Worm (Caenorhabditis elegans) whole organism, L4 larva: ENCODE results near the gene R12G8.1.

ENCODE experiments used
- aly-2 ChIP-seq: sonication (generic microtip); optimal IDR thresholded peaks from 2 replicates; lab custom pipeline; 2018; ENCODE audit warnings: missing biosample characterization, missing genetic modification characterization
- ama-1 ChIP-seq: fragments of 150-350 bp; optimal IDR thresholded peaks from 2 replicates; lab custom pipeline; 2014; ENCODE audit warnings: inconsistent platforms, mixed read lengths
- ces-1 ChIP-seq: fragments of 150-350 bp; sonication (generic microtip); optimal IDR thresholded peaks from 4 replicates; lab custom pipeline; 2014; ENCODE audit warnings: missing biosample characterization, missing genetic modification reagents, missing genetic modification characterization
- daf-19 ChIP-seq: fragments of 200-800 bp; sonication (Bioruptor generic); conservative IDR thresholded peaks from 2 replicates; pipeline ENCODE4 v1.3.6; 2022; ENCODE audit warnings: missing genetic modification characterization, missing compliant biosample characterization
- lin-15B ChIP-seq: fragments of 150-350 bp; sonication (generic microtip); optimal IDR thresholded peaks from 3 replicates; lab custom pipeline; 2014; ENCODE audit warnings: missing biosample characterization, missing genetic modification characterization
- nhr-237 ChIP-seq: sonication (generic microtip); optimal IDR thresholded peaks from 2 replicates; lab custom pipeline; 2017; ENCODE audit warnings: missing biosample characterization, missing genetic modification characterization
- nhr-42 ChIP-seq: fragments of 200-800 bp; sonication (Bioruptor generic); IDR thresholded peaks from 2 replicates; pipeline ENCODE4 v1.3.6; 2022; ENCODE audit warnings: missing genetic modification characterization, missing compliant biosample characterization
- tag-97 ChIP-seq: fragments of 200-800 bp; sonication (Bioruptor generic); IDR thresholded peaks from 2 replicates; pipeline ENCODE4 v1.3.6; 2022; ENCODE audit warnings: missing genetic modification characterization, missing compliant biosample characterization
- unc-130 ChIP-seq: sonication (generic microtip); optimal IDR thresholded peaks from 2 replicates; lab custom pipeline; 2016; ENCODE audit warnings: missing genetic modification reagents, missing genetic modification characterization, missing compliant biosample characterization
- unc-62 ChIP-seq, 3 experiments: fragments of 150-350 bp in 1 of 3; sonication (generic microtip); optimal IDR thresholded peaks in 2 of 3; peaks in 1 of 3; 1 replicate in 1 of 3; 2 replicates in 2 of 3; lab custom pipeline; 2014 to 2017; ENCODE audit warnings: missing biosample characterization in 3 of 3, missing genetic modification characterization in 3 of 3, missing genetic modification reagents in 3 of 3, missing genotype in 1 of 3
- zag-1 ChIP-seq: fragments of 150-350 bp; optimal IDR thresholded peaks from 2 replicates; lab custom pipeline; 2014; ENCODE audit warnings: missing biosample characterization, missing genetic modification characterization

- TF ChIP-seq aly-2 = no peak
- TF ChIP-seq nhr-42 (GFP tag; lab: Robert Waterston, UW) = no peak
- TF ChIP-seq unc-62 (GFP tag; optimal IDR thresholded peaks at IDR 0.05 in 1 of 2; lab: Kevin White, UChicago) = no peak
- no peak for TF ChIP-seq unc-62 (tag; optimal IDR thresholded peaks at IDR 0.05; lab: Kevin White, UChicago)
- TF ChIP-seq zag-1 (tag; lab: Kevin White, UChicago) = no peak
- no peak for TF ChIP-seq tag-97 (GFP tag; lab: Robert Waterston, UW)
- no peak for TF ChIP-seq lin-15B
- no peak for TF ChIP-seq unc-130 (GFP tag; lab: Kevin White, UChicago)
- TF ChIP-seq ces-1 = no peak
- TF ChIP-seq ama-1 (lab: Kevin White, UChicago) = no peak
- no peak for TF ChIP-seq nhr-237 (tag; lab: Kevin White, UChicago)
- TF ChIP-seq daf-19 (GFP tag; lab: Robert Waterston, UW) = no peak
Measured at ce11 chrV:17765077-17765476, 16.0 kb upstream of the R12G8.1 start, which contains the start of the genes C47A10.16 and srh-283.
